Worm (Caenorhabditis elegans) whole organism, early embryonic: ENCODE results near the gene ugt-6.

ENCODE experiments used
- F13C5.2 ChIP-seq: sonication (generic microtip); optimal IDR thresholded peaks from 2 replicates; lab custom pipeline; 2017; ENCODE audit warnings: mild to moderate bottlenecking, missing genetic modification characterization, inconsistent platforms, missing compliant biosample characterization
- ama-1 ChIP-seq: fragments of 150-350 bp; optimal IDR thresholded peaks from 2 replicates; lab custom pipeline; 2014
- ceh-13 ChIP-seq: fragments of 200-800 bp; sonication (Bioruptor generic); optimal IDR thresholded peaks from 2 replicates; lab custom pipeline; 2018; ENCODE audit warnings: mild to moderate bottlenecking, missing genetic modification characterization, missing compliant biosample characterization
- ceh-36 ChIP-seq: sonication (generic microtip); optimal IDR thresholded peaks from 2 replicates; lab custom pipeline; 2016; ENCODE audit warnings: missing genetic modification characterization, inconsistent platforms, missing compliant biosample characterization
- ets-7 ChIP-seq: sonication (generic microtip); optimal IDR thresholded peaks from 2 replicates; lab custom pipeline; 2016; ENCODE audit warnings: missing genotype, missing genetic modification characterization, missing compliant biosample characterization
- flt-1 ChIP-seq: fragments of 200-800 bp; sonication (Bioruptor generic); IDR thresholded peaks from 2 replicates; pipeline ENCODE4 v1.3.6; 2022; ENCODE audit warnings: missing genetic modification characterization, missing compliant biosample characterization
- hmbx-1 ChIP-seq: sonication (generic microtip); optimal IDR thresholded peaks from 2 replicates; lab custom pipeline; 2016; ENCODE audit warnings: mild to moderate bottlenecking, missing genetic modification characterization, missing compliant biosample characterization
- hmg-4 ChIP-seq: fragments of 200-800 bp; sonication (Bioruptor generic); optimal IDR thresholded peaks from 2 replicates; lab custom pipeline; 2018; ENCODE audit warnings: mild to moderate bottlenecking, missing genetic modification characterization, missing compliant biosample characterization
- hnd-1 ChIP-seq: sonication (generic microtip); optimal IDR thresholded peaks from 2 replicates; lab custom pipeline; 2016; ENCODE audit warnings: missing genetic modification characterization, missing compliant biosample characterization
- pes-1 ChIP-seq: fragments of 200-800 bp; sonication (Bioruptor generic); IDR thresholded peaks from 2 replicates; pipeline ENCODE4 v1.3.6; 2022; ENCODE audit warnings: missing genetic modification reagents, missing genetic modification characterization, missing compliant biosample characterization
- scrt-1 ChIP-seq: fragments of 200-800 bp; sonication (Bioruptor generic); IDR thresholded peaks from 2 replicates; pipeline ENCODE4 v1.3.6; 2022; ENCODE audit warnings: missing genetic modification characterization, missing compliant biosample characterization
- sea-1 ChIP-seq: fragments of 200-800 bp; sonication (Bioruptor generic); conservative IDR thresholded peaks from 2 replicates; pipeline ENCODE4 v1.3.6; 2022; ENCODE audit warnings: missing genetic modification characterization, missing compliant biosample characterization
- tbx-37 ChIP-seq: fragments of 200-800 bp; sonication (Bioruptor generic); conservative IDR thresholded peaks from 2 replicates; pipeline ENCODE4 v1.3.6; 2022; ENCODE audit warnings: missing genetic modification reagents, missing genetic modification characterization, missing compliant biosample characterization
- tra-4 ChIP-seq: sonication (generic microtip); optimal IDR thresholded peaks from 2 replicates; lab custom pipeline; 2017; ENCODE audit warnings: missing genetic modification characterization, missing compliant biosample characterization

ce11 chrV:12822065-12822464, 24.0 kb upstream of the ugt-6 start:
- TF ChIP-seq flt-1 (GFP tag; lab: Robert Waterston, UW) (no peak), ceh-36 (no peak), ama-1 (lab: Kevin White, UChicago) (no peak), hmg-4 (GFP tag; lab: Kevin White, UChicago) (no peak), sea-1 (GFP tag; lab: Robert Waterston, UW) (no peak), F13C5.2 (tag; lab: Kevin White, UChicago) (no peak), tbx-37 (no peak), pes-1 (GFP tag; lab: Robert Waterston, UW) (no peak), ceh-13 (GFP tag; lab: Kevin White, UChicago) (no peak), ets-7 (tag; lab: Kevin White, UChicago) (no peak), hnd-1 (tag; lab: Kevin White, UChicago) (no peak), scrt-1 (GFP tag; lab: Robert Waterston, UW) (no peak), tra-4 (tag; lab: Kevin White, UChicago) (no peak), hmbx-1 (no peak)
